Fruit fly (Drosophila melanogaster) whole organism, embryonic: ENCODE measurements around the gene Uggt.

ENCODE experiments used
- Atf3 ChIP-seq: fragments of 200-800 bp; sonication (Bioruptor generic); optimal IDR thresholded peaks from 3 replicates; lab custom pipeline; 2016; ENCODE audit warnings: missing biosample characterization, missing genetic modification characterization
- CG10147 ChIP-seq: fragments of 200-800 bp; sonication (Bioruptor generic); optimal IDR thresholded peaks from 2 replicates; lab custom pipeline; 2019; ENCODE audit warnings: missing biosample characterization, mild to moderate bottlenecking, missing genetic modification characterization, moderate library complexity
- CG11085 ChIP-seq: fragments of 200-800 bp; sonication (Bioruptor generic); IDR thresholded peaks from 2 replicates; pipeline ENCODE4 v1.3.6; 2022; ENCODE audit warnings: missing biosample characterization, missing genetic modification characterization
- CG11695 ChIP-seq: fragments of 200-800 bp; sonication (Bioruptor generic); IDR thresholded peaks from 3 replicates; pipeline ENCODE4 v1.3.6; 2022; ENCODE audit warnings: missing biosample characterization, missing genetic modification characterization
- CG11696 ChIP-seq: fragments of 200-800 bp; sonication (Bioruptor generic); IDR thresholded peaks from 2 replicates; pipeline ENCODE4 v1.3.6; 2022; ENCODE audit warnings: missing biosample characterization, missing genetic modification characterization
- CG12391 ChIP-seq: fragments of 200-800 bp; sonication (Bioruptor generic); optimal IDR thresholded peaks from 3 replicates; lab custom pipeline; 2018; ENCODE audit warnings: missing biosample characterization, mild to moderate bottlenecking, missing genetic modification characterization, moderate library complexity
- CG13424 ChIP-seq: fragments of 200-800 bp; sonication (Bioruptor generic); optimal IDR thresholded peaks from 2 replicates; lab custom pipeline; 2019; ENCODE audit warnings: missing biosample characterization, mild to moderate bottlenecking, missing genetic modification characterization, moderate library complexity
- CG14050 ChIP-seq: fragments of 200-800 bp; sonication (Bioruptor generic); IDR thresholded peaks from 3 replicates; pipeline ENCODE4 v1.3.6; 2022; ENCODE audit warnings: missing biosample characterization, missing genetic modification characterization
- CG14441 ChIP-seq: fragments of 200-800 bp; sonication (Bioruptor generic); IDR thresholded peaks from 2 replicates; pipeline ENCODE4 v1.3.6; 2022; ENCODE audit warnings: missing biosample characterization, missing genetic modification characterization
- CG15269 ChIP-seq: fragments of 200-800 bp; sonication (Bioruptor generic); optimal IDR thresholded peaks from 2 replicates; lab custom pipeline; 2018; ENCODE audit warnings: missing biosample characterization, mild to moderate bottlenecking, missing genetic modification characterization, moderate library complexity
- CG15601 ChIP-seq: fragments of 200-800 bp; sonication (Bioruptor generic); optimal IDR thresholded peaks from 3 replicates; lab custom pipeline; 2019; ENCODE audit warnings: missing biosample characterization, mild to moderate bottlenecking, missing genetic modification characterization, moderate library complexity
- CG1647 ChIP-seq: fragments of 200-800 bp; sonication (Bioruptor generic); optimal IDR thresholded peaks from 3 replicates; lab custom pipeline; 2016; ENCODE audit warnings: missing biosample characterization, missing genetic modification characterization
- CG2116 ChIP-seq: fragments of 200-800 bp; sonication (Bioruptor generic); optimal IDR thresholded peaks from 3 replicates; lab custom pipeline; 2018; ENCODE audit warnings: missing biosample characterization, mild to moderate bottlenecking, missing genetic modification characterization
- CG2875 ChIP-seq: fragments of 200-800 bp; sonication (Bioruptor generic); optimal IDR thresholded peaks from 2 replicates; lab custom pipeline; 2017; ENCODE audit warnings: missing biosample characterization, mild to moderate bottlenecking, missing genetic modification characterization, missing genetic modification reagents
- CG30020 ChIP-seq: fragments of 200-800 bp; optimal IDR thresholded peaks from 2 replicates; lab custom pipeline; 2019; ENCODE audit warnings: missing biosample characterization, mild to moderate bottlenecking, missing genetic modification characterization, moderate library complexity
- CG3065 ChIP-seq: fragments of 200-800 bp; sonication (Bioruptor generic); optimal IDR thresholded peaks from 2 replicates; lab custom pipeline; 2016; ENCODE audit warnings: missing biosample characterization, missing genetic modification characterization
- CG6254 ChIP-seq: fragments of 200-800 bp; sonication (Bioruptor generic); optimal IDR thresholded peaks from 3 replicates; lab custom pipeline; 2017; ENCODE audit warnings: mild to moderate bottlenecking, missing biosample characterization, missing genetic modification reagents, missing genetic modification characterization
- CG6765 ChIP-seq: fragments of 200-800 bp; sonication (Bioruptor generic); optimal IDR thresholded peaks from 3 replicates; lab custom pipeline; 2017; ENCODE audit warnings: missing biosample characterization, mild to moderate bottlenecking, missing genetic modification characterization
- CG6813 ChIP-seq: fragments of 200-800 bp; sonication (Bioruptor generic); optimal IDR thresholded peaks from 2 replicates; lab custom pipeline; 2017; ENCODE audit warnings: missing biosample characterization, missing genetic modification characterization, mild to moderate bottlenecking, moderate library complexity, missing genetic modification reagents
- CG7839 ChIP-seq: fragments of 200-800 bp; sonication (Bioruptor generic); optimal IDR thresholded peaks from 3 replicates; lab custom pipeline; 2018; ENCODE audit warnings: missing biosample characterization, mild to moderate bottlenecking, missing genetic modification characterization, moderate library complexity
- CG7928 ChIP-seq: fragments of 200-800 bp; sonication (Bioruptor generic); optimal IDR thresholded peaks from 2 replicates; lab custom pipeline; 2017; ENCODE audit warnings: missing biosample characterization, mild to moderate bottlenecking, missing genetic modification characterization
- CG8359 ChIP-seq: fragments of 200-800 bp; sonication (Bioruptor generic); optimal IDR thresholded peaks from 2 replicates; lab custom pipeline; 2017; ENCODE audit warnings: missing biosample characterization, mild to moderate bottlenecking, missing genetic modification characterization, borderline replicate concordance
- CG8944 ChIP-seq: fragments of 200-800 bp; sonication (Bioruptor generic); optimal IDR thresholded peaks from 3 replicates; lab custom pipeline; 2016; ENCODE audit warnings: missing biosample characterization, missing genetic modification characterization
- CTCF ChIP-seq: fragments of 200-800 bp; sonication (Bioruptor generic); optimal IDR thresholded peaks from 2 replicates; lab custom pipeline; 2017; ENCODE audit warnings: missing biosample characterization, mild to moderate bottlenecking, missing genetic modification characterization, moderate library complexity
- D19A ChIP-seq: fragments of 200-800 bp; optimal IDR thresholded peaks from 3 replicates; lab custom pipeline; 2019; ENCODE audit warnings: missing biosample characterization, mild to moderate bottlenecking, missing genetic modification characterization, moderate library complexity
- D19B ChIP-seq: fragments of 200-800 bp; sonication (Bioruptor generic); optimal IDR thresholded peaks from 2 replicates; lab custom pipeline; 2017; ENCODE audit warnings: missing biosample characterization, mild to moderate bottlenecking, missing genetic modification characterization
- Deaf1 ChIP-seq: fragments of 200-800 bp; optimal IDR thresholded peaks from 3 replicates; lab custom pipeline; 2019; ENCODE audit warnings: missing biosample characterization, mild to moderate bottlenecking, missing genetic modification characterization, moderate library complexity
- Dll ChIP-seq: fragments of 200-800 bp; sonication (Bioruptor generic); IDR thresholded peaks from 4 replicates; pipeline ENCODE4 v1.3.6; 2022; ENCODE audit warnings: missing biosample characterization, missing genetic modification characterization; ENCODE audit not compliant: partially characterized antibody
- Doc2 ChIP-seq: fragments of 200-800 bp; sonication (Bioruptor generic); IDR thresholded peaks from 2 replicates; pipeline ENCODE4 v1.3.6; 2022; ENCODE audit warnings: missing biosample characterization, missing genetic modification characterization
- E2f1 ChIP-seq: fragments of 200-800 bp; sonication (Bioruptor generic); IDR thresholded peaks from 2 replicates; pipeline ENCODE4 v1.3.6; 2022; ENCODE audit warnings: missing biosample characterization, missing genetic modification characterization
- Hmx ChIP-seq: fragments of 200-800 bp; sonication (Bioruptor generic); optimal IDR thresholded peaks from 2 replicates; lab custom pipeline; 2016; ENCODE audit warnings: missing biosample characterization, missing genetic modification characterization
- NFAT ChIP-seq: fragments of 200-800 bp; sonication (Bioruptor generic); IDR thresholded peaks from 2 replicates; pipeline ENCODE4 v1.3.6; 2022; ENCODE audit warnings: missing biosample characterization, missing genetic modification characterization
- NK7.1 ChIP-seq: fragments of 200-800 bp; sonication (Bioruptor generic); optimal IDR thresholded peaks from 3 replicates; lab custom pipeline; 2016; ENCODE audit warnings: missing biosample characterization, missing genetic modification characterization
- Spps ChIP-seq: fragments of 200-800 bp; sonication (Bioruptor generic); optimal IDR thresholded peaks from 2 replicates; lab custom pipeline; 2018; ENCODE audit warnings: missing biosample characterization, mild to moderate bottlenecking, missing genetic modification characterization
- Taf1 ChIP-seq: fragments of 200-800 bp; sonication (Bioruptor generic); IDR thresholded peaks from 2 replicates; pipeline ENCODE4 v1.3.6; 2022; ENCODE audit warnings: missing biosample characterization, missing genetic modification characterization
- Trl ChIP-seq, 3 experiments: fragments of >200 bp in 2 of 3; fragments of 200-800 bp in 1 of 3; sonication (Bioruptor generic) in 1 of 3; optimal IDR thresholded peaks; 2 replicates in 1 of 3; 3 replicates in 2 of 3; lab custom pipeline; 2016 to 2017; ENCODE audit warnings: missing biosample characterization in 1 of 3, missing genetic modification characterization in 1 of 3
- aop ChIP-seq: fragments of 200-800 bp; sonication (Bioruptor generic); IDR thresholded peaks from 2 replicates; pipeline ENCODE4 v1.3.6; 2022; ENCODE audit warnings: missing biosample characterization, missing genetic modification characterization
- bowl ChIP-seq: fragments of 200-800 bp; sonication (Bioruptor generic); IDR thresholded peaks from 2 replicates; pipeline ENCODE4 v1.3.6; 2022; ENCODE audit warnings: missing biosample characterization, missing genetic modification characterization
- cato ChIP-seq: fragments of 200-800 bp; sonication (Bioruptor generic); optimal IDR thresholded peaks from 2 replicates; lab custom pipeline; 2016; ENCODE audit warnings: missing biosample characterization, missing genetic modification characterization, borderline replicate concordance
- dan ChIP-seq: fragments of 200-800 bp; sonication (Bioruptor generic); IDR thresholded peaks from 2 replicates; pipeline ENCODE4 v1.3.6; 2022; ENCODE audit warnings: missing biosample characterization, missing genetic modification characterization
- fu2 ChIP-seq: fragments of 200-800 bp; sonication (Bioruptor generic); optimal IDR thresholded peaks from 2 replicates; lab custom pipeline; 2016; ENCODE audit warnings: missing biosample characterization, missing genetic modification characterization
- hb ChIP-seq: fragments of 200-800 bp; sonication (Bioruptor generic); IDR thresholded peaks from 3 replicates; pipeline ENCODE4 v1.3.6; 2022; ENCODE audit warnings: missing biosample characterization, missing genetic modification characterization; ENCODE audit not compliant: partially characterized antibody
- kay ChIP-seq: fragments of 200-800 bp; sonication (Bioruptor generic); optimal IDR thresholded peaks from 2 replicates; lab custom pipeline; 2016; ENCODE audit warnings: missing biosample characterization, missing genetic modification characterization
- klu ChIP-seq: fragments of 200-800 bp; sonication (Bioruptor generic); IDR thresholded peaks from 2 replicates; pipeline ENCODE4 v1.3.6; 2022; ENCODE audit warnings: missing biosample characterization, missing genetic modification characterization
- kni ChIP-seq: fragments of 200-800 bp; sonication (Bioruptor generic); optimal IDR thresholded peaks from 3 replicates; lab custom pipeline; 2017; ENCODE audit warnings: mild to moderate bottlenecking, missing biosample characterization, missing genetic modification reagents, missing genetic modification characterization
- lbe ChIP-seq: fragments of 200-800 bp; sonication (Bioruptor generic); optimal IDR thresholded peaks from 2 replicates; lab custom pipeline; 2016; ENCODE audit warnings: missing biosample characterization, mild to moderate bottlenecking, missing genetic modification characterization
- rib ChIP-seq: fragments of 200-800 bp; sonication (Bioruptor generic); IDR thresholded peaks from 2 replicates; pipeline ENCODE4 v1.3.6; 2022; ENCODE audit warnings: missing biosample characterization, missing genetic modification characterization
- sens-2 ChIP-seq: fragments of 200-800 bp; sonication (Bioruptor generic); IDR thresholded peaks from 2 replicates; pipeline ENCODE4 v1.3.6; 2022; ENCODE audit warnings: missing biosample characterization, missing genetic modification characterization
- slp2 ChIP-seq: fragments of 200-800 bp; sonication (Bioruptor generic); optimal IDR thresholded peaks from 2 replicates; lab custom pipeline; 2016; ENCODE audit warnings: missing biosample characterization, missing genetic modification characterization
- tin ChIP-seq: fragments of 200-800 bp; sonication (Bioruptor generic); optimal IDR thresholded peaks from 3 replicates; lab custom pipeline; 2016; ENCODE audit warnings: missing biosample characterization, missing genetic modification characterization

The Uggt gene

dm6 chr3L:18898770-18899278 is 26.3 kb downstream of the Uggt start, which contains the start of gene RpL26 (continued):
- TF ChIP-seq CG7928 (GFP tag; lab: Kevin White, UChicago) (peak; percentile 36), Doc2 (GFP tag; lab: Robert Waterston, UW) (no peak), CG14050 (GFP tag; lab: Robert Waterston, UW) (peak; percentile 32; the same call in 2 of the 3 replicates), NFAT (peak; percentile 76), CG11695 (peak; percentile 64; the same call in 1 of the 3 replicates), D19B (peak; percentile 46), aop (GFP tag; lab: Robert Waterston, UW) (no peak), klu (GFP tag; lab: Robert Waterston, UW) (peak; percentile 69; the same call in 1 of the 2 replicates), CG30020 (peak; percentile 77), NK7.1 (peak; percentile 62), sens-2 (GFP tag; lab: Robert Waterston, UW) (no peak), CG2875 (GFP tag; lab: Kevin White, UChicago) (no peak), Atf3 (GFP tag; lab: Kevin White, UChicago) (peak; percentile 83), CG12391 (peak; percentile 83), Taf1 (GFP tag; lab: Robert Waterston, UW) (0 out of 2 replicates have a peak, but pooled peaks have one; percentile 68), CG15269 (tag; lab: Kevin White, UChicago) (no peak), CG14441 (GFP tag; lab: Robert Waterston, UW) (peak; percentile 73), bowl (GFP tag; lab: Robert Waterston, UW) (no peak), CG6254 (GFP tag; lab: Kevin White, UChicago) (no peak), Dll (GFP tag; lab: Robert Waterston, UW) (peak; percentile 98), CG11696 (GFP tag; lab: Robert Waterston, UW) (no peak), Deaf1 (tag; lab: Kevin White, UChicago) (no peak), D19A (tag; lab: Kevin White, UChicago) (peak; percentile 9), CG7839 (tag; lab: Kevin White, UChicago) (peak; percentile 53), CG6765 (GFP tag; lab: Kevin White, UChicago) (peak; percentile 65), CG10147 (GFP tag; lab: Kevin White, UChicago) (peak; percentile 61), kay (GFP tag; lab: Kevin White, UChicago) (peak; percentile 40), Trl (optimal IDR thresholded peaks at IDR 0.05; lab: Kevin White, UChicago) (no peak), Trl (GFP tag; optimal IDR thresholded peaks at IDR 0.05; lab: Kevin White, UChicago) (peak; percentile 77), fu2 (GFP tag; lab: Kevin White, UChicago) (peak; percentile 86), kni (GFP tag; lab: Kevin White, UChicago) (no peak), CG13424 (peak; percentile 87), CG1647 (GFP tag; lab: Kevin White, UChicago) (peak; percentile 44), Spps (tag; lab: Kevin White, UChicago) (no peak), E2f1 (GFP tag; lab: Robert Waterston, UW) (peak; percentile 62), rib (GFP tag; lab: Robert Waterston, UW) (no peak), CG2116 (GFP tag; lab: Kevin White, UChicago) (peak; percentile 84), CG8359 (GFP tag; lab: Kevin White, UChicago) (peak; percentile 24), slp2 (GFP tag; lab: Kevin White, UChicago) (peak; percentile 79), CTCF (GFP tag; lab: Kevin White, UChicago) (no peak), CG11085 (peak; percentile 64; the same call in 1 of the 2 replicates), CG6813 (no peak), lbe (GFP tag; lab: Kevin White, UChicago) (no peak), cato (peak; percentile 61), CG8944 (peak; percentile 86), tin (GFP tag; lab: Kevin White, UChicago) (peak; percentile 61), dan (GFP tag; lab: Robert Waterston, UW) (no peak), CG15601 (tag; lab: Kevin White, UChicago) (peak; percentile 77), Hmx (GFP tag; lab: Kevin White, UChicago) (peak; percentile 53), hb (peak; percentile 97), CG3065 (GFP tag; lab: Kevin White, UChicago) (peak; percentile 48)
